Fruit fly (Drosophila melanogaster): ENCODE data around the gene Pmm2.

- no peak for TF ChIP-seq psq (optimal IDR thresholded peaks at IDR 0.05)
- TF ChIP-seq ttk (optimal IDR thresholded peaks at IDR 0.05), result no peak
- TF ChIP-seq Myc (optimal IDR thresholded peaks at IDR 0.05), result no peak
These were observed 23.3 kb downstream of the Pmm2 start for dm6 chr3L:12557736-12558135.
